Fruit fly (Drosophila melanogaster) whole organism, wandering third instar larva: Measurements from ENCODE around the gene bnb.
A peak's percentile ranks its signal among the peaks of the same experiment; 100 is the strongest.

Experiments
- Abd-B ChIP-seq: fragments of >200 bp; optimal IDR thresholded peaks from 2 replicates; lab custom pipeline; 2017; ENCODE audit warnings: missing biosample characterization, missing genetic modification characterization
- CG32264 ChIP-seq: fragments of 200-800 bp; sonication (Bioruptor generic); optimal IDR thresholded peaks from 2 replicates; lab custom pipeline; 2016; ENCODE audit warnings: missing biosample characterization, missing genetic modification characterization
- CG9705 ChIP-seq: fragments of 200-800 bp; sonication (Bioruptor generic); optimal IDR thresholded peaks from 2 replicates; lab custom pipeline; 2018; ENCODE audit warnings: missing biosample characterization, mild to moderate bottlenecking, missing genetic modification characterization
- CrebA ChIP-seq: fragments of 200-800 bp; sonication (Bioruptor generic); optimal IDR thresholded peaks from 2 replicates; lab custom pipeline; 2016; ENCODE audit warnings: missing biosample characterization, mild to moderate bottlenecking, missing genetic modification characterization, borderline replicate concordance
- Dfd ChIP-seq: fragments of >200 bp; optimal IDR thresholded peaks from 2 replicates; lab custom pipeline; 2017; ENCODE audit warnings: missing biosample characterization, missing genetic modification characterization
- Dif ChIP-seq: fragments of 200-275, 200-300 bp; sonication (Bioruptor generic); optimal IDR thresholded peaks from 2 replicates; lab custom pipeline; 2018; ENCODE audit warnings: missing biosample characterization, missing genetic modification characterization; ENCODE audit not compliant: partially characterized antibody
- GATAd ChIP-seq: sonication (Bioruptor generic); optimal IDR thresholded peaks from 2 replicates; lab custom pipeline; 2016; ENCODE audit warnings: missing biosample characterization, missing genetic modification characterization
- HLH106 ChIP-seq: fragments of 200-800 bp; optimal IDR thresholded peaks from 3 replicates; lab custom pipeline; 2019; ENCODE audit warnings: missing biosample characterization, mild to moderate bottlenecking, missing genetic modification characterization, moderate library complexity
- Hr78 ChIP-seq: fragments of >200 bp; optimal IDR thresholded peaks from 2 replicates; lab custom pipeline; 2017; ENCODE audit warnings: missing biosample characterization, missing genetic modification characterization
- Hr83 ChIP-seq: fragments of 200-300 bp; sonication (Bioruptor generic); optimal IDR thresholded peaks from 2 replicates; lab custom pipeline; 2016; ENCODE audit warnings: missing biosample characterization, mild to moderate bottlenecking, missing genetic modification characterization, moderate library complexity; ENCODE audit not compliant: poor library complexity, severe bottlenecking
- Mio ChIP-seq: sonication (Bioruptor generic); optimal IDR thresholded peaks from 2 replicates; lab custom pipeline; 2016; ENCODE audit warnings: missing biosample characterization, missing genetic modification characterization
- Myc ChIP-seq: fragments of >200 bp; optimal IDR thresholded peaks from 2 replicates; lab custom pipeline; 2017
- N ChIP-seq: fragments of >200 bp; optimal IDR thresholded peaks from 2 replicates; lab custom pipeline; 2018; ENCODE audit warnings: missing biosample characterization, missing external identifiers, missing genetic modification characterization
- OdsH ChIP-seq: fragments of 200-800 bp; sonication (Bioruptor generic); optimal IDR thresholded peaks from 2 replicates; lab custom pipeline; 2016; ENCODE audit warnings: missing biosample characterization, mild to moderate bottlenecking, missing genetic modification characterization
- Rel ChIP-seq, 2 experiments: fragments of 200-800 bp; sonication (Bioruptor generic) in 1 of 2; optimal IDR thresholded peaks; 2 replicates in 1 of 2; 3 replicates in 1 of 2; lab custom pipeline; 2016 to 2019; ENCODE audit warnings: mild to moderate bottlenecking in 2 of 2, missing biosample characterization in 2 of 2, missing genetic modification characterization in 2 of 2, moderate library complexity in 1 of 2
- Sp1 ChIP-seq: fragments of 200-800 bp; sonication (Bioruptor generic); optimal IDR thresholded peaks from 3 replicates; lab custom pipeline; 2019; ENCODE audit warnings: missing biosample characterization, mild to moderate bottlenecking, missing genetic modification characterization, moderate library complexity
- Vsx2 ChIP-seq: fragments of 200-300, 225-300 bp; sonication (Bioruptor generic); optimal IDR thresholded peaks from 2 replicates; lab custom pipeline; 2018; ENCODE audit warnings: missing biosample characterization, missing genetic modification characterization; ENCODE audit not compliant: partially characterized antibody
- br ChIP-seq: fragments of 200-800 bp; sonication (Bioruptor generic); optimal IDR thresholded peaks from 2 replicates; lab custom pipeline; 2016; ENCODE audit warnings: missing biosample characterization, missing genetic modification characterization
- brk ChIP-seq: fragments of 200-800 bp; sonication (Bioruptor generic); optimal IDR thresholded peaks from 2 replicates; lab custom pipeline; 2016; ENCODE audit warnings: missing biosample characterization, mild to moderate bottlenecking, missing genetic modification characterization
- dl ChIP-seq, 2 experiments: fragments of 175-275, 200-275 bp in 1 of 2; fragments of 200-275 bp in 1 of 2; sonication (Bioruptor generic); optimal IDR thresholded peaks; lab custom pipeline; 2018; ENCODE audit warnings: mild to moderate bottlenecking in 2 of 2, missing biosample characterization in 2 of 2, missing genetic modification characterization in 2 of 2, moderate library complexity in 2 of 2; ENCODE audit not compliant: partially characterized antibody in 2 of 2, insufficient read depth in 1 of 2
- dmrt93B ChIP-seq: fragments of 200-800 bp; sonication (Bioruptor generic); optimal IDR thresholded peaks from 2 replicates; lab custom pipeline; 2018; ENCODE audit warnings: missing biosample characterization, mild to moderate bottlenecking, missing genetic modification characterization
- dsf ChIP-seq: sonication (Bioruptor generic); optimal IDR thresholded peaks from 2 replicates; lab custom pipeline; 2016; ENCODE audit warnings: missing biosample characterization, missing genetic modification characterization, borderline replicate concordance
- ey ChIP-seq: fragments of 200-800 bp; sonication (Bioruptor generic); optimal IDR thresholded peaks from 2 replicates; lab custom pipeline; 2016; ENCODE audit warnings: missing biosample characterization, missing genetic modification characterization
- foxo ChIP-seq, 2 experiments: fragments of 200-800 bp; sonication (Bioruptor generic); optimal IDR thresholded peaks; 2 replicates in 1 of 2; 3 replicates in 1 of 2; lab custom pipeline; 2016 to 2017; ENCODE audit warnings: missing biosample characterization in 2 of 2, missing genetic modification characterization in 2 of 2
- fru ChIP-seq: fragments of 200-800 bp; sonication (Bioruptor generic); optimal IDR thresholded peaks from 3 replicates; lab custom pipeline; 2016; ENCODE audit warnings: missing biosample characterization, mild to moderate bottlenecking, missing genetic modification characterization
- h ChIP-seq: fragments of 200-800 bp; sonication (Bioruptor generic); optimal IDR thresholded peaks from 3 replicates; lab custom pipeline; 2016; ENCODE audit warnings: missing biosample characterization, mild to moderate bottlenecking, missing genetic modification characterization
- jim ChIP-seq: fragments of 175-275, 200-325 bp; sonication (Bioruptor generic); optimal IDR thresholded peaks from 2 replicates; lab custom pipeline; 2016; ENCODE audit warnings: missing biosample characterization, mild to moderate bottlenecking, missing genetic modification characterization
- lola ChIP-seq: fragments of >200 bp; optimal IDR thresholded peaks from 2 replicates; lab custom pipeline; 2017; ENCODE audit warnings: missing biosample characterization, missing genetic modification characterization
- pan ChIP-seq: fragments of >200 bp; optimal IDR thresholded peaks from 2 replicates; lab custom pipeline; 2017
- psq ChIP-seq: fragments of 200-800 bp; sonication (Bioruptor generic); optimal IDR thresholded peaks from 3 replicates; lab custom pipeline; 2017; ENCODE audit warnings: missing biosample characterization, mild to moderate bottlenecking, missing genetic modification characterization, moderate library complexity
- sv ChIP-seq: fragments of 200-800 bp; sonication (Bioruptor generic); optimal IDR thresholded peaks from 3 replicates; lab custom pipeline; 2016; ENCODE audit warnings: missing biosample characterization, missing genetic modification characterization
- tai ChIP-seq: sonication (Bioruptor generic); optimal IDR thresholded peaks from 2 replicates; lab custom pipeline; 2016; ENCODE audit warnings: missing biosample characterization, missing genetic modification characterization
- usp ChIP-seq: fragments of >200 bp; optimal IDR thresholded peaks from 2 replicates; lab custom pipeline; 2017; ENCODE audit warnings: missing biosample characterization, missing genetic modification characterization
- woc ChIP-seq: sonication (Bioruptor generic); optimal IDR thresholded peaks from 2 replicates; lab custom pipeline; 2016; ENCODE audit warnings: missing biosample characterization, mild to moderate bottlenecking, missing genetic modification characterization

bnb gene

dm6 chrX:18832371-18832852, 34.9 kb upstream of the bnb start, which contains the start of gene Pvf1:
Gene Pvf1 (plus strand): TSS chrX:18832682.
- TF ChIP-seq Abd-B (no peak), h (GFP tag; lab: Kevin White, UChicago) (peak; percentile 48), Mio (GFP tag; lab: Kevin White, UChicago) (no peak), Vsx2 (peak; percentile 73), foxo (GFP tag; optimal IDR thresholded peaks at IDR 0.05; lab: Kevin White, UChicago) (peak in 1 of 2 experiments; percentile 14), usp (no peak), CG9705 (GFP tag; lab: Kevin White, UChicago) (no peak), Hr83 (GFP tag; lab: Kevin White, UChicago) (peak; percentile 0), dl (GFP tag; optimal IDR thresholded peaks at IDR 0.05; lab: Kevin White, UChicago; ENCODE audit: insufficient read depth in 1 of 2, partially characterized antibody in 2 of 2) (peak; percentile 76 to 93), CrebA (peak; percentile 13), N (no peak), Dif (GFP tag; lab: Kevin White, UChicago) (peak; percentile 95), fru (GFP tag; lab: Kevin White, UChicago) (peak; percentile 96), dsf (GFP tag; lab: Kevin White, UChicago) (no peak), br (GFP tag; lab: Kevin White, UChicago) (peak; percentile 1), ey (GFP tag; lab: Kevin White, UChicago) (no peak), Rel (GFP tag; optimal IDR thresholded peaks at IDR 0.05; lab: Kevin White, UChicago) (no peak), Rel (tag; optimal IDR thresholded peaks at IDR 0.05; lab: Kevin White, UChicago) (peak; percentile 68), jim (no peak), woc (peak; percentile 59), HLH106 (tag; lab: Kevin White, UChicago) (no peak)

- TF ChIP-seq Dif (GFP tag; lab: Kevin White, UChicago), result no peak
- TF ChIP-seq Myc, result no peak
- TF ChIP-seq tai (GFP tag; lab: Kevin White, UChicago), result no peak
- TF ChIP-seq lola, result no peak
- TF ChIP-seq Sp1 (GFP tag; lab: Kevin White, UChicago), result no peak
- TF ChIP-seq brk (GFP tag; lab: Kevin White, UChicago), result no peak
- no peak for TF ChIP-seq ey (GFP tag; lab: Kevin White, UChicago)
- no peak for TF ChIP-seq CrebA
- no peak for TF ChIP-seq jim
- no peak for TF ChIP-seq CG9705 (GFP tag; lab: Kevin White, UChicago)
- TF ChIP-seq GATAd, result no peak
- TF ChIP-seq psq, result no peak
- no peak for TF ChIP-seq CG32264 (GFP tag; lab: Kevin White, UChicago)
- TF ChIP-seq pan, result no peak
- TF ChIP-seq h (GFP tag; lab: Kevin White, UChicago), result no peak
Observed at dm6 chrX:18830396-18830795, 32.9 kb upstream of the bnb start, which contains the start of gene CG7101. Gene CG7101 (plus strand): TSS chrX:18830591.

- TF ChIP-seq woc, result no peak
- TF ChIP-seq ey (GFP tag; lab: Kevin White, UChicago), result no peak
- TF ChIP-seq GATAd, result no peak
- no peak for TF ChIP-seq sv
- no peak for TF ChIP-seq Myc
- TF ChIP-seq foxo (GFP tag; optimal IDR thresholded peaks at IDR 0.05; lab: Kevin White, UChicago), result no peak
- no peak for TF ChIP-seq Hr78 (GFP tag; lab: Kevin White, UChicago)
- TF ChIP-seq OdsH (GFP tag; lab: Kevin White, UChicago), result no peak
- TF ChIP-seq h (GFP tag; lab: Kevin White, UChicago), result no peak
- no peak for TF ChIP-seq usp
- TF ChIP-seq CG9705 (GFP tag; lab: Kevin White, UChicago), result no peak
- TF ChIP-seq Dif (GFP tag; lab: Kevin White, UChicago), result no peak
- TF ChIP-seq HLH106 (tag; lab: Kevin White, UChicago), result no peak
- no peak for TF ChIP-seq Vsx2
- no peak for TF ChIP-seq CG32264 (GFP tag; lab: Kevin White, UChicago)
- TF ChIP-seq dmrt93B, result no peak
- TF ChIP-seq tai (GFP tag; lab: Kevin White, UChicago), result no peak
- TF ChIP-seq dsf (GFP tag; lab: Kevin White, UChicago), result no peak
- TF ChIP-seq N, result no peak
Observed at dm6 chrX:18814944-18815343, 17.5 kb upstream of the bnb start.

- TF ChIP-seq Dfd (GFP tag; lab: Kevin White, UChicago) (peak; percentile 75), Rel (GFP tag; optimal IDR thresholded peaks at IDR 0.05; lab: Kevin White, UChicago) (no peak), Rel (tag; optimal IDR thresholded peaks at IDR 0.05; lab: Kevin White, UChicago) (no peak), Mio (GFP tag; lab: Kevin White, UChicago) (no peak)
Observed at dm6 chrX:18814373-18814772, 16.9 kb upstream of the bnb start.
